Fruit fly (Drosophila melanogaster): ENCODE measurements around the gene Dref.

Gene Dref

dm6 chr2L:10004574-10004973 is 37.5 kb upstream of the Dref start (continued):
- TF ChIP-seq CG31441 (GFP tag; IDR thresholded peaks at IDR 0.05): no peak
- TF ChIP-seq Deaf1 (tag; optimal IDR thresholded peaks at IDR 0.05): peak; percentile 38
- TF ChIP-seq crol (GFP tag; IDR thresholded peaks at IDR 0.05): peak; percentile 61; the same call in 1 of the 2 replicates
- TF ChIP-seq sna (GFP tag; IDR thresholded peaks at IDR 0.05; ENCODE audit: partially characterized antibody): 0 out of 2 replicates have a peak, but pooled peaks have one; percentile 44
- TF ChIP-seq Med (GFP tag): peak; percentile 84
- no peak for TF ChIP-seq jigr1 (GFP tag; IDR thresholded peaks at IDR 0.05)
- no peak for TF ChIP-seq gro (GFP tag; optimal IDR thresholded peaks at IDR 0.05)
- peak; percentile 61 for TF ChIP-seq nerfin-1 (tag; optimal IDR thresholded peaks at IDR 0.05)
- no peak for TF ChIP-seq CG17385 (GFP tag; optimal IDR thresholded peaks at IDR 0.05)
- no peak for TF ChIP-seq Max (GFP tag; optimal IDR thresholded peaks at IDR 0.05)
- TF ChIP-seq CG10959 (GFP tag; IDR thresholded peaks at IDR 0.05): no peak
- peak; percentile 38; the same call in 1 of the 3 replicates for TF ChIP-seq mld (GFP tag; IDR thresholded peaks at IDR 0.05; ENCODE audit: partially characterized antibody)
- peak; percentile 37; the same call in 2 of the 3 replicates for TF ChIP-seq Aef1 (GFP tag; IDR thresholded peaks at IDR 0.05)
- no peak for TF ChIP-seq CG4707 (GFP tag; optimal IDR thresholded peaks at IDR 0.05)
- TF ChIP-seq dimm (GFP tag; IDR thresholded peaks at IDR 0.05): no peak
- no peak for TF ChIP-seq Asciz (GFP tag; optimal IDR thresholded peaks at IDR 0.05)
- TF ChIP-seq CG3163 (GFP tag; optimal IDR thresholded peaks at IDR 0.05): no peak
- peak; percentile 18; the same call in 1 of the 2 replicates for TF ChIP-seq E2f2 (GFP tag; IDR thresholded peaks at IDR 0.05)
- TF ChIP-seq CG31388 (GFP tag; optimal IDR thresholded peaks at IDR 0.05): no peak
- TF ChIP-seq gcm2 (GFP tag; optimal IDR thresholded peaks at IDR 0.05): no peak
- no peak for TF ChIP-seq CG6175 (GFP tag; IDR thresholded peaks at IDR 0.05)
- peak; percentile 15 for TF ChIP-seq wek (GFP tag; optimal IDR thresholded peaks at IDR 0.05)
- TF ChIP-seq bbx (GFP tag; IDR thresholded peaks at IDR 0.05; ENCODE audit: partially characterized antibody): 0 out of 2 replicates have a peak, but pooled peaks have one; percentile 31
- no peak for TF ChIP-seq pb (GFP tag; optimal IDR thresholded peaks at IDR 0.05)
- TF ChIP-seq CG2199 (GFP tag; IDR thresholded peaks at IDR 0.05): 0 out of 3 replicates have a peak, but pooled peaks have one; percentile 45
- 0 out of 4 replicates have a peak, but pooled peaks have one; percentile 11 for TF ChIP-seq Dll (GFP tag; IDR thresholded peaks at IDR 0.05; ENCODE audit: partially characterized antibody)
- TF ChIP-seq schlank (tag; optimal IDR thresholded peaks at IDR 0.05): no peak
- TF ChIP-seq chinmo (GFP tag; IDR thresholded peaks at IDR 0.05; ENCODE audit: partially characterized antibody): 0 out of 4 replicates have a peak, but pooled peaks have one; percentile 11
- no peak for TF ChIP-seq CG30431 (GFP tag; optimal IDR thresholded peaks at IDR 0.05)
- peak; percentile 37 for TF ChIP-seq CG7987 (GFP tag; optimal IDR thresholded peaks at IDR 0.05)
- TF ChIP-seq Xbp1 (GFP tag; optimal IDR thresholded peaks at IDR 0.05): no peak
- no peak for TF ChIP-seq CG17802 (tag; optimal IDR thresholded peaks at IDR 0.05)
- TF ChIP-seq CG17568 (GFP tag; optimal IDR thresholded peaks at IDR 0.05): no peak
- no peak for TF ChIP-seq CG6654 (GFP tag; optimal IDR thresholded peaks at IDR 0.05)

DNA sequence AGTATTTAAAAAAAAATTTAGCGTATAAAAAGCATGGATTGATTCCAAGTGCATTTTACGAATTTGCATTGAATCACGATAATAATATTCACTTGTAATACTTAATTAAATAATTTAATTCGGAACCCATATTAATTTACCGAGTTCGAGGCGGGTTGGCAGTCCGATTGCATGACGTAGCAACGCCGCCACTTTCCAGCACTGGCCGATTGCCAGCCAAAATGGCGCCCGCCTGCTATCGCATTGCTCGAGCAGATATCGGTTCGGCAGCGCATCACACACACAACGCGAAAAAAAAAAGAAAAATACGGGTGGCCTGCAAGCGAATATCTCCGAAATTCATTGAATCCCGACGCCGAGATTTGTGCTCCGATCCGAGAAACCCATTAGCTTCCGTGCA is 36.6 kb upstream of the Dref start, which contains the start of gene Ndf:
Gene Ndf, plus strand, starts transcription at position 240 of the 400 bp plus-strand sequence.
- TF ChIP-seq pnt (GFP tag; optimal IDR thresholded peaks at IDR 0.05) (peak; percentile 15), esg (GFP tag; conservative IDR thresholded peaks at IDR 0.05) (no peak; the same call in 1 of the 2 replicates), Bgb (GFP tag; IDR thresholded peaks at IDR 0.05; ENCODE audit: partially characterized antibody) (peak; percentile 87), CG2120 (GFP tag; optimal IDR thresholded peaks at IDR 0.05) (peak; percentile 77), CG4282 (GFP tag; optimal IDR thresholded peaks at IDR 0.05) (peak; percentile 22), Eip74EF (GFP tag; optimal IDR thresholded peaks at IDR 0.05) (no peak), CG8290 (GFP tag; optimal IDR thresholded peaks at IDR 0.05) (peak; percentile 43), CG8290 (tag; optimal IDR thresholded peaks at IDR 0.05) (peak; percentile 54 to 88), CG18764 (GFP tag; optimal IDR thresholded peaks at IDR 0.05) (peak; percentile 63), Dp (GFP tag; optimal IDR thresholded peaks at IDR 0.05) (peak; percentile 48), Sox100B (GFP tag; optimal IDR thresholded peaks at IDR 0.05) (peak; percentile 46), ERR (GFP tag; optimal IDR thresholded peaks at IDR 0.05) (peak; percentile 41), CG10462 (GFP tag; optimal IDR thresholded peaks at IDR 0.05) (no peak), CoRest (tag; optimal IDR thresholded peaks at IDR 0.05) (peak; percentile 54), CG33557 (GFP tag; optimal IDR thresholded peaks at IDR 0.05) (peak; percentile 35), danr (GFP tag; IDR thresholded peaks at IDR 0.05) (no peak), bsh (GFP tag; optimal IDR thresholded peaks at IDR 0.05) (peak in 1 of 2 experiments; percentile 33), CG12744 (GFP tag; optimal IDR thresholded peaks at IDR 0.05) (peak; percentile 25)

Data from whole organism, embryonic.